Fruit fly (Drosophila melanogaster): ENCODE results near the gene Nepl13.
A peak's percentile ranks its signal among the peaks of the same experiment; 100 is the strongest.

Gene Nepl13

dm6 chr3R:22781412-22781811 is 20.5 kb upstream of the Nepl13 start (continued):
- TF ChIP-seq fd59A (GFP tag; optimal IDR thresholded peaks at IDR 0.05): no peak
- peak; percentile 49 for TF ChIP-seq CG9139 (GFP tag; optimal IDR thresholded peaks at IDR 0.05)
- TF ChIP-seq svp (GFP tag): peak; percentile 87
- peak; percentile 7 for TF ChIP-seq CG32006 (GFP tag; optimal IDR thresholded peaks at IDR 0.05)
- no peak for TF ChIP-seq Sox15 (GFP tag; optimal IDR thresholded peaks at IDR 0.05)
- TF ChIP-seq net (GFP tag; optimal IDR thresholded peaks at IDR 0.05): peak; percentile 51
- TF ChIP-seq dsx (GFP tag; optimal IDR thresholded peaks at IDR 0.05; ENCODE audit: poor library complexity, severe bottlenecking): peak; percentile 71
- TF ChIP-seq achi (GFP tag; optimal IDR thresholded peaks at IDR 0.05): peak; percentile 32
- TF ChIP-seq pdm3 (GFP tag; optimal IDR thresholded peaks at IDR 0.05): peak; percentile 11
- no peak for TF ChIP-seq CG4318 (GFP tag; optimal IDR thresholded peaks at IDR 0.05)
- peak; percentile 58 for TF ChIP-seq CG6854 (GFP tag; optimal IDR thresholded peaks at IDR 0.05)
- peak; percentile 33 for TF ChIP-seq Smox (GFP tag; optimal IDR thresholded peaks at IDR 0.05)
- TF ChIP-seq eg (GFP tag; IDR thresholded peaks at IDR 0.05): peak; percentile 78; the same call in 2 of the 3 replicates
- TF ChIP-seq CG34406 (GFP tag; optimal IDR thresholded peaks at IDR 0.05): peak; percentile 16
- TF ChIP-seq CG8319 (GFP tag; optimal IDR thresholded peaks at IDR 0.05): no peak
- peak; percentile 76 for TF ChIP-seq Eip78C (GFP tag)

DNA sequence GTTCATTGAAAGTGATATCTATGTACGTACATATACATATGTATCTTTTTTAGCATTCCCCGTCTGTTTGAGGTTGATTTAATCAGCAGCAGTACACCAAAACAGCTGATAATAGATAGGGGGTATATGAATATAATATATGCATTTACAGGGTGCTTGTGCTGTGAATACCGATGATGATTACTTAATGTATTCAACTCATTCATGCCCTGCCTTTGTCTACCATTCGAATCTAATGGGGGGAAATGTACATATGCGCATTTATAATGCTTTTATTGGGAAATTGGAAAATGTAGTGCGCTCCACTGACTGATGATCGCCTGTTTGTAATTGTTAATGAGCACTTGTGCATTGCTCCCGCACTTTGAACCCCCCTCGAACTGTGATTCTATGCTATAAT is 19.3 kb upstream of the Nepl13 start:
- no peak for TF ChIP-seq CG10631 (GFP tag; optimal IDR thresholded peaks at IDR 0.05)
- TF ChIP-seq CG32006 (GFP tag; optimal IDR thresholded peaks at IDR 0.05): no peak
- no peak for TF ChIP-seq pdm3 (GFP tag; optimal IDR thresholded peaks at IDR 0.05)
- peak; percentile 58 for TF ChIP-seq svp (GFP tag)

DNA sequence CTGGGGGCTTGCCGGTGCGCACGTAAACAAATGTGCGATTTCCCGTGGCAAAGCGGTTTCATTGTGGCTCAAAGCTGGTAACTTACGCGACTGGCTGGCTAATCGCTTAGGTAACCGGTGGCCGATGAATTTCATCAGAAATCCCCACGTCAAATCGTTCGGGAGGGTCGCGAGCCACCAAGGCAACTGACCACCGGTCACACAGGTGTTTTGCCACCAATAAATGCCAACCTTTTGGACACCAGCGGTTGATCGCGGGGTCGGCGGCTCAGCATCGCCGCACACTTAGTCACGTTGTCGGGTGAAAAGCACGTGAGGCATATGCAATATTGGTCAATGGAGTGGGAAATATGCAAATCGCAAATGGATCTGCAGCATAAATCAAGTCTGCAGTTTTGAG is 15.6 kb upstream of the Nepl13 start:
- TF ChIP-seq Eip75B (GFP tag; optimal IDR thresholded peaks at IDR 0.05) (no peak), CG6808 (GFP tag; optimal IDR thresholded peaks at IDR 0.05) (no peak), Hr4 (GFP tag; optimal IDR thresholded peaks at IDR 0.05) (no peak), CG34406 (GFP tag; optimal IDR thresholded peaks at IDR 0.05) (no peak), CG4318 (GFP tag; optimal IDR thresholded peaks at IDR 0.05) (no peak), CG6854 (GFP tag; optimal IDR thresholded peaks at IDR 0.05) (no peak), pdm3 (GFP tag; optimal IDR thresholded peaks at IDR 0.05) (no peak), topi (GFP tag; optimal IDR thresholded peaks at IDR 0.05) (no peak), CG8119 (GFP tag; IDR thresholded peaks at IDR 0.05) (no peak), svp (GFP tag) (no peak), CG3919 (GFP tag; optimal IDR thresholded peaks at IDR 0.05) (no peak), CG11902 (GFP tag; optimal IDR thresholded peaks at IDR 0.05) (no peak), CG3032 (tag; optimal IDR thresholded peaks at IDR 0.05) (no peak)

DNA sequence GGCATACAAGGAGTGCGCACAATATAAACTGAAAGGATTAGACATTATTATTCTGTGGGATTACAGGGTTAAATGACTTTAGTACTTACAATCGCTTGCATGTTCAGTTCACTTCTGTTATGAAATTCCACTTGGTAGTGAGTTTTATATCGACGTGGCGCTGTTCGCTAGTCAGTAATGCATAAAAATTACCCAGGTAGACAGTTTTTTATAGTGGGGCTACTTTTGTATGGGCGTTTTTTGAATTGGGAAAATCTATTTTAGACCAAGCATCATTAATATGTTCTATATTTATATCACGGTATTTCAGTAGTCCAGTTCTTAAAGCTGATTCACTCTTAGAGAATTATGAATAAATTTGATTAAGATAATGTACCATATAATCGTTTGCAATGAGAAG is 10.8 kb upstream of the Nepl13 start, which contains the start of gene CG43095:
TSS of gene CG43095 (minus strand) at position 101 of the 400 bp plus-strand sequence.
- TF ChIP-seq pdm3 (GFP tag; optimal IDR thresholded peaks at IDR 0.05): no peak
- TF ChIP-seq Blimp-1 (GFP tag; optimal IDR thresholded peaks at IDR 0.05): no peak

DNA sequence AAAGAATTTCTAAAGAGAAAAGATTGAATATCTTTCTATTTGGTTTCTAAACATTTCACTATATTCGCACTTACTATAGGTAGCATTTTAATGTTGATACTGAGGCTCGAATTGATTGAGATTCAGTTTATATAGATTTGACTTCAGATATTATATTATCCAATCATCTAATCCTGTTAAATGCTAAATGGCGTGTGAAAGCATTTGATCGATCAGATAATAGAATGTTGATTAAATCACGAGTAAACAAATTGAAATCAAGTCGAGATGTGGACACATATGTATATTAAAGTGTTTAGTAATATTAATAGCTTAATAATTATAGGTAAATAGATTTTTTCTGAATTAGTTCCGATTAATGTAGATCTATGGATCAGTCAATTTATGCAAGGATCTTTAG is 10.0 kb upstream of the Nepl13 start, which contains the start of gene CG43094:
TSS of gene CG43094 (minus strand) at position 101 of the 400 bp plus-strand sequence.
- TF ChIP-seq CG31627 (GFP tag; optimal IDR thresholded peaks at IDR 0.05) (no peak), Met (GFP tag; optimal IDR thresholded peaks at IDR 0.05) (no peak), ss (GFP tag; optimal IDR thresholded peaks at IDR 0.05) (no peak), Eip78C (GFP tag) (no peak), CG10631 (GFP tag; optimal IDR thresholded peaks at IDR 0.05) (no peak), CG6276 (GFP tag; optimal IDR thresholded peaks at IDR 0.05) (no peak), CG1621 (tag; optimal IDR thresholded peaks at IDR 0.05) (no peak), CG6808 (GFP tag; optimal IDR thresholded peaks at IDR 0.05) (no peak), cyc (GFP tag; optimal IDR thresholded peaks at IDR 0.05) (no peak), achi (GFP tag; optimal IDR thresholded peaks at IDR 0.05) (no peak), lz (GFP tag; optimal IDR thresholded peaks at IDR 0.05) (no peak), CG7368 (GFP tag; optimal IDR thresholded peaks at IDR 0.05) (no peak), CG11902 (GFP tag; optimal IDR thresholded peaks at IDR 0.05) (no peak), vri (GFP tag; optimal IDR thresholded peaks at IDR 0.05) (no peak)

Data from whole organism, prepupa.